Worm (Caenorhabditis elegans): ENCODE results near the gene F59E12.17.

Gene F59E12.17

DNA sequence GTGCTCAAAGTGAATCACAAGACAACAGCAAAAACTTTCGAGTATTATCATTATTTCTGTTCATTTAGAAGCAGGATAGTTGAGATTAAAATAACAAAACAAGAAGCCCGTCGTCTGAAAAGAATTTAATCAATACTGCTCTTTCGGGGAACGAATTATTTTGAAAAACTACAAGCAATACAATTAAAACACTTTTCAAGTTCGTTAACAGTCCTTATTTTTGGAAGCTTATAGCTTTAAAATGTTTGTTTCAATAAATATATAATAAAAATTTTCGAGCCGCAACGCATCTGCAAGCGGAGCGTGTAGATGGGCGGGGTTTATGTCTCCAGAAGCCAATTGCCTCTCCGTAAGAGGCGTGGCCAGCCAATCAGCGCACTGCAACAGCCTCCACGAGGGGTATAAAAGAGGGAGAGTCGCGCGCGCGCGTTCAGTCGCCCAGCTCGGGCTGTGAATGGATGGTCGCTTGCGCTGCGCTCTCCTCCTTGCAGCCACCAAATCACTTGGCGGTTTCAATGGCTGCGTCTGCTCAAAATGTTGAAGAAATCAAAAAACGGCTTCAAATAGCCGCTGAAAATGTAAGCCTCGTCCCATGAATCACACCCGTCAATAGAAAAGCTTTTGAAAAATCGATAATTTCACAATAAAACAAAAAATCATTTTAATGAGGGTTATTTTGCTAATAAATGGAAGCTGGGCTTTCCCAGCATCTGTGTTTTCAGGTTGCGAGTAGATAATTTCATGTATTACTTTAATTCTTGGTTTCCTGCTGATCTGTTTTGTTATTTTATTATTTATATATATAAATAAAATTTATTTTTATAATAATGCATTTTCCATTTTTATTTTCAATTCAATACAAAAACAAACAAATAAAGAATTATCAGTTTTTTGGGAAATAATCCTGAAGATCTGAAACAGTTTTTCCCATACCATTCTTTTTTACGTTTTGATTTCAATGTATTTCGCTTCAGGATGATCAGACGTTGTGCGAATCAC, 11.8 kb upstream of the F59E12.17 start, which contains the start of the genes ift-43 and mdt-26 (continued):
- TF ChIP-seq hlh-15 (tag; optimal IDR thresholded peaks at IDR 0.05) (no peak), hlh-8 (tag; optimal IDR thresholded peaks at IDR 0.05) (no peak), pax-1 (tag; optimal IDR thresholded peaks at IDR 0.05) (peak; percentile 37), tbx-2 (tag; optimal IDR thresholded peaks at IDR 0.05) (peak; percentile 73), elt-2 (tag; optimal IDR thresholded peaks at IDR 0.05) (peak; percentile 67), unc-55 (GFP tag; optimal IDR thresholded peaks at IDR 0.05) (peak; percentile 70), ceh-24 (tag; optimal IDR thresholded peaks at IDR 0.05) (no peak)

- TF ChIP-seq sox-2 (GFP tag; IDR thresholded peaks at IDR 0.05) = no peak
These were observed 10.9 kb upstream of the F59E12.17 start for ce11 chrII:5660155-5660554.

DNA sequence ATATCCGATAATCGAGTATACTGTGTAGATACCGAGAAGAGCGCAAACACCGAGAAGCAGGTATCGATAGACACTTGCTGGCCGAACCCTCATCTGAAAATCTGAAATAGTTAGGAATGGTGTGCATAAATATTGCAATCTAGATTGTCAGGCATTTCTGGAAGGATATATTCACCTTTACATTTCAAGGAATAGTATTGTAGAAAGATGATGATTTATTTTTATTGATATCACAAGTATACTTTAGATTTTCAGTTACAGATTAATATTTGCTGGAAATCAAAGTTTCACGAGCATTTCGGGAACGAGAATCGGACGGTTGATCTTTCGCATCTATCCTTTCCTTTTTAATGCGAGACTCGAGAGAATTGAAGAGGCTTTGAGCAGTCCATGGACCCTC, 10.4 kb upstream of the F59E12.17 start, which contains the start of gene fut-3:
Gene fut-3, minus strand, starts transcription at position 101 of the 400 bp plus-strand sequence.
- no peak for TF ChIP-seq fax-1 (tag; optimal IDR thresholded peaks at IDR 0.05)
- TF ChIP-seq elt-2 (tag; optimal IDR thresholded peaks at IDR 0.05) = no peak
- no peak for TF ChIP-seq pat-9 (tag; optimal IDR thresholded peaks at IDR 0.05)
- no peak for TF ChIP-seq ceh-9 (tag; optimal IDR thresholded peaks at IDR 0.05)
- no peak for TF ChIP-seq tbx-2 (tag; optimal IDR thresholded peaks at IDR 0.05)
- TF ChIP-seq ref-2 (tag; optimal IDR thresholded peaks at IDR 0.05) = no peak
- TF ChIP-seq K09A11.1 (tag; optimal IDR thresholded peaks at IDR 0.05; ENCODE audit: insufficient read depth) = no peak
- TF ChIP-seq tbx-7 (tag; optimal IDR thresholded peaks at IDR 0.05) = no peak
- TF ChIP-seq sox-2 (GFP tag; IDR thresholded peaks at IDR 0.05) = no peak
- TF ChIP-seq hlh-6 (tag; optimal IDR thresholded peaks at IDR 0.05) = no peak
- no peak for TF ChIP-seq ttx-3 (tag; optimal IDR thresholded peaks at IDR 0.05)
- TF ChIP-seq elt-4 (tag; optimal IDR thresholded peaks at IDR 0.05) = no peak
- no peak for TF ChIP-seq ceh-24 (tag; optimal IDR thresholded peaks at IDR 0.05)
- TF ChIP-seq nfya-1 (tag; optimal IDR thresholded peaks at IDR 0.05) = no peak
- no peak for TF ChIP-seq fkh-10 (GFP tag; optimal IDR thresholded peaks at IDR 0.05)
- TF ChIP-seq ceh-2 (tag; optimal IDR thresholded peaks at IDR 0.05) = no peak
- TF ChIP-seq sox-4 (tag; optimal IDR thresholded peaks at IDR 0.05) = no peak
- TF ChIP-seq dmd-4 (tag; optimal IDR thresholded peaks at IDR 0.05; ENCODE audit: borderline replicate concordance) = no peak

ce11 chrII:5654215-5654614, 4.9 kb upstream of the F59E12.17 start, which contains the start of gene F59E12.1:
Gene F59E12.1, plus strand, starts transcription at chrII:5654515.
- TF ChIP-seq hlh-15 (tag; optimal IDR thresholded peaks at IDR 0.05) (no peak), lin-11 (tag; optimal IDR thresholded peaks at IDR 0.05) (no peak), fkh-10 (GFP tag; optimal IDR thresholded peaks at IDR 0.05) (no peak), tbx-2 (tag; optimal IDR thresholded peaks at IDR 0.05) (no peak), nhr-11 (tag; optimal IDR thresholded peaks at IDR 0.05) (no peak), dve-1 (tag; optimal IDR thresholded peaks at IDR 0.05) (no peak), pat-9 (tag; optimal IDR thresholded peaks at IDR 0.05) (no peak), Y22D7AL.16 (tag; optimal IDR thresholded peaks at IDR 0.05) (no peak), fax-1 (tag; optimal IDR thresholded peaks at IDR 0.05) (no peak), ceh-31 (tag; optimal IDR thresholded peaks at IDR 0.05) (no peak), hlh-13 (GFP tag; optimal IDR thresholded peaks at IDR 0.05) (no peak), unc-3 (GFP tag; conservative IDR thresholded peaks at IDR 0.05) (no peak), unc-3 (tag; optimal IDR thresholded peaks at IDR 0.05) (no peak), C38D4.7 (GFP tag; optimal IDR thresholded peaks at IDR 0.05) (no peak), ceh-48 (tag; optimal IDR thresholded peaks at IDR 0.05) (no peak), che-1 (tag; optimal IDR thresholded peaks at IDR 0.05) (no peak)

All from whole organism, late embryonic.